Worm (Caenorhabditis elegans) whole organism, late embryonic: ENCODE results near the gene sru-7.

Experiments
- F13H6.1 ChIP-seq: sonication (generic microtip); optimal IDR thresholded peaks from 2 replicates; lab custom pipeline; 2016; ENCODE audit warnings: missing genetic modification characterization, missing compliant biosample characterization
- ama-1 ChIP-seq: fragments of 150-350 bp; optimal IDR thresholded peaks from 2 replicates; lab custom pipeline; 2014
- ceh-18 ChIP-seq: sonication (generic microtip); optimal IDR thresholded peaks from 2 replicates; lab custom pipeline; 2016; ENCODE audit warnings: missing genetic modification characterization, missing compliant biosample characterization
- ceh-34 ChIP-seq: sonication (generic microtip); optimal IDR thresholded peaks from 2 replicates; lab custom pipeline; 2016; ENCODE audit warnings: mild to moderate bottlenecking, missing genetic modification characterization, missing compliant biosample characterization
- fkh-10 ChIP-seq: fragments of 150-350 bp; optimal IDR thresholded peaks from 2 replicates; lab custom pipeline; 2014; ENCODE audit warnings: missing biosample characterization, missing genetic modification reagents, missing genetic modification characterization
- gmeb-2 ChIP-seq: sonication (generic microtip); optimal IDR thresholded peaks from 2 replicates; lab custom pipeline; 2016; ENCODE audit warnings: missing genetic modification characterization, inconsistent platforms, missing compliant biosample characterization
- lim-6 ChIP-seq: sonication (generic microtip); optimal IDR thresholded peaks from 2 replicates; lab custom pipeline; 2016; ENCODE audit warnings: missing genetic modification characterization, missing compliant biosample characterization
- mec-3 ChIP-seq: sonication (generic microtip); optimal IDR thresholded peaks from 2 replicates; lab custom pipeline; 2016; ENCODE audit warnings: borderline replicate concordance, missing genetic modification characterization, missing compliant biosample characterization
- rnt-1 ChIP-seq: sonication (generic microtip); optimal IDR thresholded peaks from 2 replicates; lab custom pipeline; 2016; ENCODE audit warnings: missing genetic modification characterization, missing compliant biosample characterization
- tbx-7 ChIP-seq: sonication (generic microtip); optimal IDR thresholded peaks from 2 replicates; lab custom pipeline; 2016; ENCODE audit warnings: missing genotype, missing genetic modification characterization, missing compliant biosample characterization
- unc-42 ChIP-seq: sonication (generic microtip); optimal IDR thresholded peaks from 2 replicates; lab custom pipeline; 2016; ENCODE audit warnings: missing genotype, missing genetic modification characterization, missing compliant biosample characterization

DNA sequence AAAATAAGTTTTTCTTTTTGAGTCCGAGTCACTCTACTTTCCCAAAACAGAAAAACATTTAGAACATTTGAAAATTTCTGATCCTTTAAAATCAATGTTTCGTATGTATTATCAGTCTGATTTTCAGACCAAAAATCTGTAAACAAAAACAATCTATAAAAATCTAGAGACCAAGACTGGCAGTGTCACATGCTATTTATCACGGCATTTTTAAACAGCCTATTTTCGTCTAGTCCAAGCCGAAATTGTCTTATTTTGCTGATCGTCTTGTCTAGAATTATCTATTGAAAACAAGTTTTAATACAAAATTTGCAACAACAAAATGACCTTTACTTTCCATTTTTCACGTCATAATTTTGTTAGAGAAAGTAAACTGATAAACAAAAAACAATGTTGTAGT, 34.2 kb downstream of the sru-7 start:
- no peak for TF ChIP-seq ceh-34 (tag; lab: Kevin White, UChicago)
- no peak for TF ChIP-seq rnt-1 (tag; lab: Kevin White, UChicago)
- TF ChIP-seq ama-1 (lab: Kevin White, UChicago): no peak
- TF ChIP-seq gmeb-2 (tag; lab: Kevin White, UChicago): no peak
- TF ChIP-seq unc-42 (tag; lab: Kevin White, UChicago): no peak
- TF ChIP-seq lim-6 (tag; lab: Kevin White, UChicago): no peak
- TF ChIP-seq mec-3 (tag; lab: Kevin White, UChicago): no peak
- TF ChIP-seq tbx-7 (tag; lab: Kevin White, UChicago): no peak
- TF ChIP-seq ceh-18 (tag; lab: Kevin White, UChicago): no peak
- no peak for TF ChIP-seq fkh-10
- no peak for TF ChIP-seq F13H6.1 (tag; lab: Kevin White, UChicago)
